Worm (Caenorhabditis elegans): ENCODE measurements around the gene rsr-2.

- no peak for TF ChIP-seq ztf-11 (tag; optimal IDR thresholded peaks at IDR 0.05)
- no peak for TF ChIP-seq nhr-11 (tag; optimal IDR thresholded peaks at IDR 0.05)
- TF ChIP-seq unc-55 (GFP tag; optimal IDR thresholded peaks at IDR 0.05): no peak
- TF ChIP-seq elt-3 (tag; optimal IDR thresholded peaks at IDR 0.05): no peak
- TF ChIP-seq C34F6.9 (tag; optimal IDR thresholded peaks at IDR 0.05): no peak
- TF ChIP-seq alr-1 (tag; optimal IDR thresholded peaks at IDR 0.05): no peak
These were observed 39.7 kb downstream of the rsr-2 start for ce11 chrII:12264847-12265246.
